Fruit fly (Drosophila melanogaster) whole organism, embryonic: ENCODE results near the gene CG12206.

ENCODE experiments used
- Atf-2 ChIP-seq: fragments of 200-800 bp; sonication (Bioruptor generic); optimal IDR thresholded peaks from 2 replicates; lab custom pipeline; 2016; ENCODE audit warnings: missing biosample characterization, missing genetic modification characterization
- Blimp-1 ChIP-seq: fragments of 200-800 bp; sonication (Bioruptor generic); optimal IDR thresholded peaks from 3 replicates; lab custom pipeline; 2018; ENCODE audit warnings: missing biosample characterization, missing genetic modification characterization, mild to moderate bottlenecking, moderate library complexity, missing genetic modification reagents
- CG10565 ChIP-seq: fragments of 200-800 bp; sonication (Bioruptor generic); optimal IDR thresholded peaks from 3 replicates; lab custom pipeline; 2016; ENCODE audit warnings: missing biosample characterization, mild to moderate bottlenecking, missing genetic modification characterization
- CG10979 ChIP-seq: fragments of 200-800 bp; sonication (Bioruptor generic); optimal IDR thresholded peaks from 2 replicates; lab custom pipeline; 2018; ENCODE audit warnings: missing biosample characterization, mild to moderate bottlenecking, missing genetic modification characterization, moderate library complexity
- CG12744 ChIP-seq: fragments of 200-800 bp; sonication (Bioruptor generic); optimal IDR thresholded peaks from 2 replicates; lab custom pipeline; 2016; ENCODE audit warnings: missing biosample characterization, missing genetic modification characterization
- CG12769 ChIP-seq: fragments of 200-800 bp; sonication (Bioruptor generic); optimal IDR thresholded peaks from 2 replicates; lab custom pipeline; 2019; ENCODE audit warnings: missing biosample characterization, mild to moderate bottlenecking, missing genetic modification characterization, moderate library complexity
- CG13624 ChIP-seq: fragments of 200-800 bp; sonication (Bioruptor generic); optimal IDR thresholded peaks from 2 replicates; lab custom pipeline; 2016; ENCODE audit warnings: missing biosample characterization, missing genetic modification characterization
- CG14710 ChIP-seq: fragments of 200-800 bp; sonication (Bioruptor generic); optimal IDR thresholded peaks from 3 replicates; lab custom pipeline; 2019; ENCODE audit warnings: missing biosample characterization, mild to moderate bottlenecking, missing genetic modification characterization, moderate library complexity
- CG15514 ChIP-seq: fragments of 200-800 bp; sonication (Bioruptor generic); optimal IDR thresholded peaks from 3 replicates; lab custom pipeline; 2017; ENCODE audit warnings: missing biosample characterization, missing genetic modification characterization, mild to moderate bottlenecking, moderate library complexity, missing genetic modification reagents
- CG1603 ChIP-seq: fragments of 200-800 bp; sonication (Bioruptor generic); optimal IDR thresholded peaks from 2 replicates; lab custom pipeline; 2019; ENCODE audit warnings: missing biosample characterization, mild to moderate bottlenecking, missing genetic modification characterization, moderate library complexity
- CG17359 ChIP-seq: fragments of 200-800 bp; sonication (Bioruptor generic); optimal IDR thresholded peaks from 3 replicates; lab custom pipeline; 2018; ENCODE audit warnings: missing biosample characterization, mild to moderate bottlenecking, missing genetic modification characterization, moderate library complexity
- CG17385 ChIP-seq: fragments of 200-800 bp; sonication (Bioruptor generic); optimal IDR thresholded peaks from 3 replicates; lab custom pipeline; 2018; ENCODE audit warnings: missing biosample characterization, mild to moderate bottlenecking, missing genetic modification characterization
- CG2199 ChIP-seq: fragments of 200-800 bp; sonication (Bioruptor generic); IDR thresholded peaks from 3 replicates; pipeline ENCODE4 v1.3.6; 2022; ENCODE audit warnings: missing biosample characterization, missing genetic modification characterization
- CG2712 ChIP-seq: fragments of 200-800 bp; optimal IDR thresholded peaks from 3 replicates; lab custom pipeline; 2019; ENCODE audit warnings: missing biosample characterization, mild to moderate bottlenecking, missing genetic modification characterization, moderate library complexity
- CG31365 ChIP-seq: fragments of 200-800 bp; sonication (Bioruptor generic); optimal IDR thresholded peaks from 2 replicates; lab custom pipeline; 2018; ENCODE audit warnings: missing biosample characterization, mild to moderate bottlenecking, missing genetic modification characterization
- CG32532 ChIP-seq: fragments of 200-800 bp; sonication (Bioruptor generic); IDR thresholded peaks from 2 replicates; pipeline ENCODE4 v1.3.6; 2022; ENCODE audit warnings: missing biosample characterization, missing genetic modification characterization
- CG42726 ChIP-seq: fragments of 200-800 bp; sonication (Bioruptor generic); IDR thresholded peaks from 2 replicates; pipeline ENCODE4 v1.3.6; 2022; ENCODE audit warnings: missing biosample characterization, missing genetic modification characterization; ENCODE audit not compliant: partially characterized antibody
- CG6765 ChIP-seq: fragments of 200-800 bp; sonication (Bioruptor generic); optimal IDR thresholded peaks from 3 replicates; lab custom pipeline; 2017; ENCODE audit warnings: missing biosample characterization, mild to moderate bottlenecking, missing genetic modification characterization
- CG8388 ChIP-seq: fragments of 200-800 bp; sonication (Bioruptor generic); optimal IDR thresholded peaks from 2 replicates; lab custom pipeline; 2019; ENCODE audit warnings: missing biosample characterization, mild to moderate bottlenecking, missing genetic modification characterization, moderate library complexity
- CG9437 ChIP-seq: fragments of 200-800 bp; sonication (Bioruptor generic); optimal IDR thresholded peaks from 2 replicates; lab custom pipeline; 2018; ENCODE audit warnings: missing biosample characterization, mild to moderate bottlenecking, missing genetic modification characterization
- CTCF ChIP-seq: fragments of 200-800 bp; sonication (Bioruptor generic); optimal IDR thresholded peaks from 2 replicates; lab custom pipeline; 2017; ENCODE audit warnings: missing biosample characterization, mild to moderate bottlenecking, missing genetic modification characterization, moderate library complexity
- Camta ChIP-seq: fragments of 200-800 bp; sonication (Bioruptor generic); optimal IDR thresholded peaks from 2 replicates; lab custom pipeline; 2016; ENCODE audit warnings: missing biosample characterization, missing genetic modification characterization
- Dip2 ChIP-seq: fragments of 200-800 bp; sonication (Bioruptor generic); IDR thresholded peaks from 2 replicates; pipeline ENCODE4 v1.3.6; 2022; ENCODE audit warnings: missing biosample characterization, missing genetic modification characterization
- E2f1 ChIP-seq: fragments of 200-800 bp; sonication (Bioruptor generic); IDR thresholded peaks from 2 replicates; pipeline ENCODE4 v1.3.6; 2022; ENCODE audit warnings: missing biosample characterization, missing genetic modification characterization
- Eip74EF ChIP-seq, 2 experiments: fragments of 200-800 bp in 1 of 2; fragments of >200 bp in 1 of 2; sonication (Bioruptor generic) in 1 of 2; optimal IDR thresholded peaks; 2 replicates each; lab custom pipeline; 2017 to 2019; ENCODE audit warnings: missing biosample characterization in 2 of 2, missing genetic modification characterization in 2 of 2, mild to moderate bottlenecking in 1 of 2, moderate library complexity in 1 of 2
- H15 ChIP-seq: fragments of 200-800 bp; sonication (Bioruptor generic); IDR thresholded peaks from 3 replicates; pipeline ENCODE4 v1.3.6; 2022; ENCODE audit warnings: missing biosample characterization, missing genetic modification characterization
- Hr51 ChIP-seq, 2 experiments: fragments of 200-800 bp; sonication (Bioruptor generic); optimal IDR thresholded peaks; 2 replicates in 1 of 2; 3 replicates in 1 of 2; lab custom pipeline; 2016 to 2018; ENCODE audit warnings: missing biosample characterization in 2 of 2, missing genetic modification characterization in 2 of 2, mild to moderate bottlenecking in 1 of 2, moderate library complexity in 1 of 2
- Lhr ChIP-seq: fragments of 200-800 bp; sonication (Bioruptor generic); optimal IDR thresholded peaks from 3 replicates; lab custom pipeline; 2017; ENCODE audit warnings: mild to moderate bottlenecking, missing biosample characterization, missing genetic modification reagents, missing genetic modification characterization
- Med ChIP-seq: fragments of 200-800 bp; sonication (Bioruptor generic); peaks from one replicate; lab custom pipeline; 2016; ENCODE audit warnings: missing biosample characterization, missing genetic modification characterization, mild to moderate bottlenecking, inconsistent platforms, moderate library complexity
- Mrtf ChIP-seq: fragments of 200-800 bp; sonication (Bioruptor generic); IDR thresholded peaks from 3 replicates; pipeline ENCODE4 v1.3.6; 2022; ENCODE audit warnings: missing biosample characterization, missing genetic modification characterization
- Rfx ChIP-seq: fragments of 200-800 bp; sonication (Bioruptor generic); IDR thresholded peaks from 2 replicates; pipeline ENCODE4 v1.3.6; 2022; ENCODE audit warnings: missing biosample characterization, missing genetic modification characterization
- Sox100B ChIP-seq: fragments of 200-800 bp; sonication (Bioruptor generic); optimal IDR thresholded peaks from 3 replicates; lab custom pipeline; 2018; ENCODE audit warnings: missing biosample characterization, mild to moderate bottlenecking, missing genetic modification characterization
- amos ChIP-seq: fragments of 200-800 bp; sonication (Bioruptor generic); IDR thresholded peaks from 2 replicates; pipeline ENCODE4 v1.3.6; 2022; ENCODE audit warnings: missing biosample characterization, missing genetic modification characterization; ENCODE audit not compliant: partially characterized antibody
- az2 ChIP-seq: fragments of 200-800 bp; sonication (Bioruptor generic); optimal IDR thresholded peaks from 3 replicates; lab custom pipeline; 2016; ENCODE audit warnings: missing biosample characterization, missing genetic modification characterization
- chinmo ChIP-seq: fragments of 200-800 bp; sonication (Bioruptor generic); IDR thresholded peaks from 4 replicates; pipeline ENCODE4 v1.3.6; 2022; ENCODE audit warnings: missing biosample characterization, missing genetic modification characterization; ENCODE audit not compliant: partially characterized antibody
- chm ChIP-seq: fragments of 200-800 bp; sonication (Bioruptor generic); IDR thresholded peaks from 2 replicates; pipeline ENCODE4 v1.3.6; 2022; ENCODE audit warnings: missing biosample characterization, missing genetic modification characterization
- ci ChIP-seq: fragments of 200-800 bp; sonication (Bioruptor generic); IDR thresholded peaks from 3 replicates; pipeline ENCODE4 v1.3.6; 2022; ENCODE audit warnings: missing biosample characterization, missing genetic modification characterization
- danr ChIP-seq: fragments of 200-800 bp; sonication (Bioruptor generic); IDR thresholded peaks from 2 replicates; pipeline ENCODE4 v1.3.6; 2022; ENCODE audit warnings: missing biosample characterization, missing genetic modification characterization
- dmrt11E ChIP-seq: fragments of 200-800 bp; sonication (Bioruptor generic); optimal IDR thresholded peaks from 3 replicates; lab custom pipeline; 2018; ENCODE audit warnings: missing biosample characterization, mild to moderate bottlenecking, missing genetic modification characterization, moderate library complexity
- org-1 ChIP-seq: fragments of 200-800 bp; sonication (Bioruptor generic); optimal IDR thresholded peaks from 2 replicates; lab custom pipeline; 2017; ENCODE audit warnings: missing biosample characterization, missing genetic modification characterization
- rib ChIP-seq: fragments of 200-800 bp; sonication (Bioruptor generic); IDR thresholded peaks from 2 replicates; pipeline ENCODE4 v1.3.6; 2022; ENCODE audit warnings: missing biosample characterization, missing genetic modification characterization
- row ChIP-seq: fragments of 200-800 bp; sonication (Bioruptor generic); IDR thresholded peaks from 3 replicates; pipeline ENCODE4 v1.3.6; 2022; ENCODE audit warnings: missing biosample characterization, missing genetic modification characterization
- sens ChIP-seq: fragments of 200-800 bp; sonication (Bioruptor generic); peaks from one replicate; lab custom pipeline; 2016; ENCODE audit warnings: missing biosample characterization, missing genetic modification characterization
- stwl ChIP-seq: fragments of 200-800 bp; sonication (Bioruptor generic); optimal IDR thresholded peaks from 3 replicates; lab custom pipeline; 2018; ENCODE audit warnings: missing biosample characterization, mild to moderate bottlenecking, missing genetic modification characterization, moderate library complexity
- tna ChIP-seq: fragments of 200-800 bp; sonication (Bioruptor generic); IDR thresholded peaks from 2 replicates; pipeline ENCODE4 v1.3.6; 2022; ENCODE audit warnings: missing biosample characterization, missing genetic modification characterization; ENCODE audit not compliant: partially characterized antibody

The CG12206 gene

dm6 chrX:3482119-3483014, 8.0 kb upstream of the CG12206 start, which contains the start of the genes CG10804 and CG10802 (continued):
- TF ChIP-seq Camta (GFP tag; lab: Kevin White, UChicago) (peak; percentile 50), CG12769 (tag; lab: Kevin White, UChicago) (no peak), az2 (GFP tag; lab: Kevin White, UChicago) (peak; percentile 68), CG17385 (GFP tag; lab: Kevin White, UChicago) (peak; percentile 45), CG32532 (GFP tag; lab: Robert Waterston, UW) (peak; percentile 85), Eip74EF (GFP tag; optimal IDR thresholded peaks at IDR 0.05; lab: Kevin White, UChicago) (no peak), CG12744 (GFP tag; lab: Kevin White, UChicago) (peak; percentile 62)

- peak; percentile 29; the same call in 1 of the 2 replicates for TF ChIP-seq amos (GFP tag; lab: Robert Waterston, UW)
- TF ChIP-seq CG13624 (GFP tag; lab: Kevin White, UChicago): no peak
- no peak for TF ChIP-seq dmrt11E
- peak; percentile 19 for TF ChIP-seq CG17359 (tag; lab: Kevin White, UChicago)
- 0 out of 2 replicates have a peak, but pooled peaks have one; percentile 8 for TF ChIP-seq CG42726 (GFP tag; lab: Robert Waterston, UW)
- TF ChIP-seq Med (GFP tag; lab: Kevin White, UChicago): peak; percentile 14
- TF ChIP-seq sens (GFP tag; lab: Kevin White, UChicago): peak; percentile 14
- peak; percentile 94 for TF ChIP-seq CTCF (GFP tag; lab: Kevin White, UChicago)
- TF ChIP-seq Rfx (GFP tag; lab: Robert Waterston, UW): 0 out of 2 replicates have a peak, but pooled peaks have one; percentile 15
- no peak for TF ChIP-seq CG14710 (tag; lab: Kevin White, UChicago)
- no peak for TF ChIP-seq danr (GFP tag; lab: Robert Waterston, UW)
- 0 out of 2 replicates have a peak, but pooled peaks have one; percentile 26 for TF ChIP-seq chm (GFP tag; lab: Robert Waterston, UW)
- no peak for TF ChIP-seq CG2712 (tag; lab: Kevin White, UChicago)
- TF ChIP-seq Sox100B (GFP tag; lab: Kevin White, UChicago): peak; percentile 7
- TF ChIP-seq CG6765: no peak
- TF ChIP-seq Blimp-1: peak; percentile 15
- peak; percentile 84; the same call in 2 of the 3 replicates for TF ChIP-seq CG2199 (GFP tag; lab: Robert Waterston, UW)
- TF ChIP-seq H15: no peak
- TF ChIP-seq CG10565 (GFP tag; lab: Kevin White, UChicago): no peak
- TF ChIP-seq row (GFP tag; lab: Robert Waterston, UW): 0 out of 3 replicates have a peak, but pooled peaks have one; percentile 5
- 0 out of 2 replicates have a peak, but pooled peaks have one; percentile 12 for TF ChIP-seq rib (GFP tag; lab: Robert Waterston, UW)
- TF ChIP-seq Mrtf (GFP tag; lab: Robert Waterston, UW): no peak
- peak; percentile 17 for TF ChIP-seq CG8388
- peak; percentile 88 for TF ChIP-seq CG9437 (GFP tag; lab: Kevin White, UChicago)
- TF ChIP-seq CG15514 (GFP tag; lab: Kevin White, UChicago): peak; percentile 12
- TF ChIP-seq CG10979 (tag; lab: Kevin White, UChicago): peak; percentile 99
- TF ChIP-seq ci (GFP tag; lab: Robert Waterston, UW): peak; percentile 45; the same call in 1 of the 3 replicates
- no peak for TF ChIP-seq tna (GFP tag; lab: Robert Waterston, UW)
- TF ChIP-seq Dip2 (GFP tag; lab: Robert Waterston, UW): peak; percentile 82
- TF ChIP-seq org-1 (GFP tag; lab: Kevin White, UChicago): no peak
- peak; percentile 44 for TF ChIP-seq stwl
- TF ChIP-seq Atf-2 (GFP tag; lab: Kevin White, UChicago): no peak
- TF ChIP-seq chinmo: no peak
- peak; percentile 15; the same call in 1 of the 2 replicates for TF ChIP-seq E2f1
- peak in 1 of 2 experiments; percentile 8 for TF ChIP-seq Hr51 (GFP tag; optimal IDR thresholded peaks at IDR 0.05; lab: Kevin White, UChicago)
- TF ChIP-seq CG31365 (tag; lab: Kevin White, UChicago): no peak
- no peak for TF ChIP-seq CG1603 (tag; lab: Kevin White, UChicago)
- peak; percentile 9 for TF ChIP-seq Lhr
- TF ChIP-seq, all 482 proteins: peak for 23
These were observed 6.7 kb upstream of the CG12206 start for dm6 chrX:3481034-3481433.
